Worm (Caenorhabditis elegans) whole organism, late embryonic: ENCODE data around the gene ZK688.7.

Experiments used
- ceh-9 ChIP-seq: sonication (generic microtip); optimal IDR thresholded peaks from 2 replicates; lab custom pipeline; 2016; ENCODE audit warnings: mild to moderate bottlenecking, missing genetic modification characterization, inconsistent platforms, missing compliant biosample characterization
- dmd-4 ChIP-seq: sonication (generic microtip); optimal IDR thresholded peaks from 2 replicates; lab custom pipeline; 2016; ENCODE audit warnings: borderline replicate concordance, missing genetic modification characterization, missing compliant biosample characterization
- nfya-1 ChIP-seq: sonication (generic microtip); optimal IDR thresholded peaks from 2 replicates; lab custom pipeline; 2017; ENCODE audit warnings: missing genetic modification characterization, mild to moderate bottlenecking, missing compliant biosample characterization, antibody characterized with exemption, moderate library complexity
- nhr-232 ChIP-seq: sonication (generic microtip); optimal IDR thresholded peaks from 2 replicates; lab custom pipeline; 2016; ENCODE audit warnings: missing genetic modification characterization, missing compliant biosample characterization
- pha-4 ChIP-seq: fragments of 150-350 bp; optimal IDR thresholded peaks from 2 replicates; lab custom pipeline; 2018; ENCODE audit warnings: missing biosample characterization, missing genetic modification reagents, missing genetic modification characterization
- sox-4 ChIP-seq: sonication (generic microtip); optimal IDR thresholded peaks from 2 replicates; lab custom pipeline; 2017; ENCODE audit warnings: mild to moderate bottlenecking, missing genetic modification characterization, inconsistent platforms, missing compliant biosample characterization
- ztf-16 ChIP-seq: sonication (generic microtip); optimal IDR thresholded peaks from 2 replicates; lab custom pipeline; 2017; ENCODE audit warnings: missing genetic modification characterization, missing compliant biosample characterization

DNA sequence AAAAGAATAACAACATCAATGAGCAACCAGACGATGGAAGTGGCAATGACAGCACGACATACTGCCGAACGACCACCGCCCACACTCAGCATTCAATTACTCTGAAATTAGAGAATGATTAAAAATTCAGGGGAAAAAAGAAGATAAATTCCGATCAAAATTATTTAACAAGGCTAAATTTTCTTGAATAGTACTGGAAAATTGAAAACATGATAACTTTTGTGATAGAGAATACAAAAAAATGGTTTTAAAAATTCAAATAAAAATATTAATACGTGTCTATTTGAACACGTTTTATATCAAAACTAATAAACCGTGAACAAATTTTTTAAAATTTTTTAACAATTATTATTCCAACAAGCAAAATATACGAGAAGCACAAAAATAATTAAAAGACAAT is 6.2 kb upstream of the ZK688.7 start, which contains the start of gene gly-3:
- TF ChIP-seq ztf-16 (tag; lab: Kevin White, UChicago) (no peak), nfya-1 (no peak), dmd-4 (tag; lab: Kevin White, UChicago) (no peak), sox-4 (tag; lab: Kevin White, UChicago) (no peak), nhr-232 (no peak), pha-4 (tag; lab: Kevin White, UChicago) (no peak), ceh-9 (no peak)
